Fruit fly (Drosophila melanogaster): ENCODE results near the gene CG7886.

CG7886 gene

DNA sequence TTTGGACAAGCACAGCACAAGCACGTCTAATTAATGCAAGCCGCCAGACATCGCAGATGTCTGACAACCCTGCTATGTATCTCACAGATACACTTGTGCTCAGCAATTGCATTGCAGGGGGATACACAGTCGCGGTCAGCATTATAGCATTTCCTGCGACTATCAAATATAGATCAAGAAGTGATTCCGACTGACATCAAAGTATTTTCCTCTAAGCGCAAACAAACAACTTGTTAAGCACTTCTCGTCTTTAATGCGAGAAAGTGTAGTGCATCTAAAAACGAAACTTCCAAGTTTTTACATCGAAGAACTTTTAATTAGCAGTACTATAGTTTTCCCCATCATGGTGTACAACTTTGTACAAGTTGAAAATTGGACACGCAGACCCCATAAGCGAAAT, 30.6 kb upstream of the CG7886 start (continued):
- TF ChIP-seq esn (GFP tag; optimal IDR thresholded peaks at IDR 0.05) (peak; percentile 57), CG9139 (GFP tag; optimal IDR thresholded peaks at IDR 0.05) (no peak), svp (GFP tag) (peak; percentile 36), salr (GFP tag; optimal IDR thresholded peaks at IDR 0.05) (peak; percentile 23 to 48), Smox (GFP tag; optimal IDR thresholded peaks at IDR 0.05) (no peak), fkh (GFP tag; optimal IDR thresholded peaks at IDR 0.05) (no peak), dac (GFP tag; optimal IDR thresholded peaks at IDR 0.05) (no peak), CG6808 (GFP tag; optimal IDR thresholded peaks at IDR 0.05) (peak; percentile 64), Eip75B (GFP tag; optimal IDR thresholded peaks at IDR 0.05) (no peak), CG6792 (GFP tag; optimal IDR thresholded peaks at IDR 0.05) (peak; percentile 50), Ets21C (GFP tag; optimal IDR thresholded peaks at IDR 0.05) (peak; percentile 0), Gug (GFP tag; IDR thresholded peaks at IDR 0.05) (0 out of 2 replicates have a peak, but pooled peaks have one; percentile 15), Hr38 (GFP tag; optimal IDR thresholded peaks at IDR 0.05) (no peak), fd59A (GFP tag; optimal IDR thresholded peaks at IDR 0.05) (peak; percentile 43), CG8632 (GFP tag; optimal IDR thresholded peaks at IDR 0.05) (peak; percentile 39), lz (GFP tag; optimal IDR thresholded peaks at IDR 0.05) (peak; percentile 50), Hr39 (GFP tag; optimal IDR thresholded peaks at IDR 0.05) (no peak), CG6163 (GFP tag; IDR thresholded peaks at IDR 0.05) (no peak; the same call in 2 of the 3 replicates), Sox14 (GFP tag; optimal IDR thresholded peaks at IDR 0.05) (peak; percentile 54), Lpt (GFP tag; optimal IDR thresholded peaks at IDR 0.05) (no peak), CG10631 (GFP tag; optimal IDR thresholded peaks at IDR 0.05) (peak; percentile 54), CG8119 (GFP tag; IDR thresholded peaks at IDR 0.05) (0 out of 3 replicates have a peak, but pooled peaks have one; percentile 37)

DNA sequence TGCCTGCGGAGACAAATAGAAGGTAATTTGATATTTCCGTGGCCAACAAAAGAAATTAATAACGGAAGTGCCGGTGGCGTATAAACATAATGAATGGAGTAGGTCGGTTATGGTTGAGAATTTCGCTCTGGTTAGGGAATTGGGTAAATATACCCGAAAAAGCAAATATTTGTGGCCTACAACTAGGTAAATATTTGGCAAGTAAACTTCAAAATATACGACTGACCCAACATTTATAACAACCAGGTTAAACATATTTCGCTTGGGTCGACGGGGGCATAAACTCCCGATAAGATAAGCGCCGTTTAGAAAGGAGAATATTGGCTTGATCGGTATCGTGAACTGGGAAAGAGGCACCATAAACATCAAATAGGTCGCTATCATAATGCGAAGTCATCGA, 28.5 kb upstream of the CG7886 start:
- peak; percentile 88 for TF ChIP-seq fkh (GFP tag; optimal IDR thresholded peaks at IDR 0.05)
- TF ChIP-seq CG6792 (GFP tag; optimal IDR thresholded peaks at IDR 0.05): no peak

DNA sequence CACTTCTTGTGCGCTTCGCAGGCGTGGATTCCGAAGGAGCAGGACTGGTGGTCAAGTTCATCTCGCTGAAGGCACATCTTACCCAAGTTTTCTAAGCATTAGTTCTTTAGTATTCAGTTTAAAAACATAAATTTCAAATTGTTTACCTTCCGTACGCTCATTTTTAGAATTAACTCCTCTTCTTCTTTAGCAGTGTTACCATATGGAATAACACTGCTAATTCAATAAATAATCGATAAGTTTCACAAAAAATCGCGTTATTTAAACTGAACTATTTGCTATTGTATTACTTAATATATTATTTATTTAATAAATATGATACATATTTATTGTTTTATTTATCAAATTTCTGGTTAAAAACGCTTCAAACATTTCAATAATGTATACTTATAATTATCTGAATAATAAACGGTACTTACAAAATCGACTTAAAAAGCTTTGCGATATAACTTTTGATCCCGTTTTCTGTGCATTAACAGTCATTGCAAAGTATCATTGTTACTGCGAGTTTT, 20.7 kb upstream of the CG7886 start, which contains the start of the genes Rad17 and BigH1:
Rad17 (minus strand) TSS at position 209 of the 512 bp plus-strand sequence.
BigH1 (plus strand) TSS at position 462 of the 512 bp plus-strand sequence.
- TF ChIP-seq CG6163 (GFP tag; IDR thresholded peaks at IDR 0.05) (no peak), esn (GFP tag; optimal IDR thresholded peaks at IDR 0.05) (no peak), CG8319 (GFP tag; optimal IDR thresholded peaks at IDR 0.05) (no peak), CG1621 (tag; optimal IDR thresholded peaks at IDR 0.05) (no peak), CG10669 (GFP tag; optimal IDR thresholded peaks at IDR 0.05) (no peak), ss (GFP tag; optimal IDR thresholded peaks at IDR 0.05) (no peak), topi (GFP tag; optimal IDR thresholded peaks at IDR 0.05) (no peak), CG15336 (GFP tag; IDR thresholded peaks at IDR 0.05) (no peak)

DNA sequence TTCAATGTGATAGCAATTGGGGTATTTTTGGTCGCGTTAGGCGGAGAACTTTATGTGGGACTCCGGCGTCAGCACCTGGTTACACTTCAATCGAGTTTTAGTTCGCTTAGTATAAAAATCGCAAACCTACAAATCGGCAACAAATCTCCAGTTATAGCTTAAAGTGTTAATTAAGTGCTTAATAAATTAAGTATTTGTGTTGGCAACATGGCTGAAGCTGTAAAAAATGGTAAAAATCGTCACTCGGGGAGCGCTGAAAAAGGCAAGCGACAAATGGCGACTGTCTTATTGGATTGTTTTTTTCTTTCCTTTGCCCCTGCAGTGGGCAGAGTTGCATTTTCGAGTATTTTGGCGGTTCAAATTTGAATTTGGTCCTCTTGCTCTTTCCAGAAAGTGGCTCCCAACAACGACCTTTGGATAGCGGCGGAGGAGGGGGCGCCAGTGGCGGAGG, 17.0 kb upstream of the CG7886 start, which contains the start of gene Hexim:
Hexim (plus strand) TSS at position 85 of the 451 bp plus-strand sequence.
- TF ChIP-seq CG8319 (GFP tag; optimal IDR thresholded peaks at IDR 0.05) (no peak), Sox15 (GFP tag; optimal IDR thresholded peaks at IDR 0.05) (no peak), CG6854 (GFP tag; optimal IDR thresholded peaks at IDR 0.05) (peak; percentile 33), fkh (GFP tag; optimal IDR thresholded peaks at IDR 0.05) (no peak), vri (GFP tag; optimal IDR thresholded peaks at IDR 0.05) (no peak), Blimp-1 (GFP tag; optimal IDR thresholded peaks at IDR 0.05) (no peak), Sox102F (GFP tag; optimal IDR thresholded peaks at IDR 0.05) (no peak), Hr4 (GFP tag; optimal IDR thresholded peaks at IDR 0.05) (no peak), CG4318 (GFP tag; optimal IDR thresholded peaks at IDR 0.05) (no peak), CG11294 (GFP tag; IDR thresholded peaks at IDR 0.05) (no peak), CG31627 (GFP tag; optimal IDR thresholded peaks at IDR 0.05) (no peak), CG11902 (GFP tag; optimal IDR thresholded peaks at IDR 0.05) (no peak), Hr38 (GFP tag; optimal IDR thresholded peaks at IDR 0.05) (no peak), topi (GFP tag; optimal IDR thresholded peaks at IDR 0.05) (peak; percentile 33), Lpt (GFP tag; optimal IDR thresholded peaks at IDR 0.05) (no peak), Ets96B (tag; optimal IDR thresholded peaks at IDR 0.05) (no peak), esn (GFP tag; optimal IDR thresholded peaks at IDR 0.05) (peak; percentile 42), achi (GFP tag; optimal IDR thresholded peaks at IDR 0.05) (no peak), fd59A (GFP tag; optimal IDR thresholded peaks at IDR 0.05) (no peak), OdsH (GFP tag; optimal IDR thresholded peaks at IDR 0.05) (no peak), CG3032 (tag; optimal IDR thresholded peaks at IDR 0.05) (peak; percentile 8), CG10669 (GFP tag; optimal IDR thresholded peaks at IDR 0.05) (no peak), CG15336 (GFP tag; IDR thresholded peaks at IDR 0.05) (peak; percentile 47; the same call in 1 of the 2 replicates), CG8119 (GFP tag; IDR thresholded peaks at IDR 0.05) (no peak; the same call in 2 of the 3 replicates), Smox (GFP tag; optimal IDR thresholded peaks at IDR 0.05) (no peak), Eip75B (GFP tag; optimal IDR thresholded peaks at IDR 0.05) (no peak), CG3919 (GFP tag; optimal IDR thresholded peaks at IDR 0.05) (no peak), dsx (GFP tag; optimal IDR thresholded peaks at IDR 0.05; ENCODE audit: poor library complexity, severe bottlenecking) (no peak)

All from whole organism, prepupa.